Worm (Caenorhabditis elegans) whole organism, young adult: Measurements from ENCODE around the gene T24C4.5.

Source experiments
- C06A6.2 ChIP-seq: fragments of 200-800 bp; sonication (Bioruptor generic); conservative IDR thresholded peaks from 2 replicates; pipeline ENCODE4 v1.3.6; 2022; ENCODE audit warnings: missing genetic modification characterization, missing compliant biosample characterization
- D2030.7 ChIP-seq: fragments of 200-800 bp; sonication (Bioruptor generic); IDR thresholded peaks from 2 replicates; pipeline ENCODE4 v1.3.6; 2022; ENCODE audit warnings: missing genetic modification reagents, missing genetic modification characterization, missing compliant biosample characterization
- F23B12.7 ChIP-seq: sonication (generic microtip); optimal IDR thresholded peaks from 2 replicates; lab custom pipeline; 2017; ENCODE audit warnings: missing genetic modification characterization, mild to moderate bottlenecking, missing compliant biosample characterization, antibody characterized with exemption, moderate library complexity; ENCODE audit not compliant: insufficient read depth
- F49E8.2 ChIP-seq: sonication (generic microtip); optimal IDR thresholded peaks from 3 replicates; lab custom pipeline; 2017; ENCODE audit warnings: missing genetic modification characterization, mild to moderate bottlenecking, missing compliant biosample characterization, antibody characterized with exemption, moderate library complexity; ENCODE audit not compliant: insufficient read depth
- F55B11.4 ChIP-seq: sonication (generic microtip); optimal IDR thresholded peaks from 2 replicates; lab custom pipeline; 2016; ENCODE audit warnings: missing compliant biosample characterization, missing genetic modification characterization, borderline replicate concordance; ENCODE audit not compliant: insufficient read depth
- Y53F4B.3 ChIP-seq: fragments of 200-800 bp; sonication (Bioruptor generic); IDR thresholded peaks from 2 replicates; pipeline ENCODE4 v1.3.6; 2022; ENCODE audit warnings: missing genetic modification reagents, missing genetic modification characterization, missing compliant biosample characterization
- Y79H2A.3 ChIP-seq: fragments of 200-800 bp; sonication (Bioruptor generic); conservative IDR thresholded peaks from 2 replicates; pipeline ENCODE4 v1.3.6; 2022; ENCODE audit warnings: missing genetic modification reagents, missing genetic modification characterization, missing compliant biosample characterization
- akir-1 ChIP-seq: fragments of 200-800 bp; sonication (Bioruptor generic); optimal IDR thresholded peaks from 2 replicates; lab custom pipeline; 2018; ENCODE audit warnings: mild to moderate bottlenecking, missing genetic modification characterization, moderate library complexity, missing compliant biosample characterization
- aptf-2 ChIP-seq: fragments of 200-800 bp; sonication (Bioruptor generic); conservative IDR thresholded peaks from 2 replicates; pipeline ENCODE4 v1.3.6; 2022; ENCODE audit warnings: missing genetic modification reagents, missing genetic modification characterization, missing compliant biosample characterization
- aptf-3 ChIP-seq: fragments of 200-800 bp; sonication (Bioruptor generic); IDR thresholded peaks from 2 replicates; pipeline ENCODE4 v1.3.6; 2022; ENCODE audit warnings: missing genetic modification characterization, missing compliant biosample characterization
- atf-7 ChIP-seq: sonication (generic microtip); optimal IDR thresholded peaks from 2 replicates; lab custom pipeline; 2017; ENCODE audit warnings: mild to moderate bottlenecking, missing genetic modification characterization, missing compliant biosample characterization
- athp-1 ChIP-seq: sonication (generic microtip); optimal IDR thresholded peaks from 2 replicates; lab custom pipeline; 2017; ENCODE audit warnings: mild to moderate bottlenecking, missing genetic modification characterization, missing compliant biosample characterization
- attf-3 ChIP-seq: fragments of 200-800 bp; sonication (Bioruptor generic); conservative IDR thresholded peaks from 2 replicates; pipeline ENCODE4 v1.3.6; 2022; ENCODE audit warnings: missing genetic modification reagents, missing genetic modification characterization, missing compliant biosample characterization
- bed-1 ChIP-seq: fragments of 200-800 bp; sonication (Bioruptor generic); IDR thresholded peaks from 2 replicates; pipeline ENCODE4 v1.3.6; 2022; ENCODE audit warnings: missing genetic modification reagents, missing genetic modification characterization, missing compliant biosample characterization
- cebp-1 ChIP-seq, 2 experiments: fragments of 200-800 bp in 1 of 2; sonication (Bioruptor generic) in 1 of 2; sonication (generic microtip) in 1 of 2; IDR thresholded peaks in 1 of 2; optimal IDR thresholded peaks in 1 of 2; 2 replicates each; pipeline versions ENCODE4 v1.3.6 to Lab custom; 2017 to 2022; ENCODE audit warnings: missing compliant biosample characterization in 2 of 2, missing genetic modification characterization in 2 of 2, mild to moderate bottlenecking in 1 of 2, missing genetic modification reagents in 1 of 2, moderate library complexity in 1 of 2
- ceh-27 ChIP-seq: fragments of 200-800 bp; sonication (Bioruptor generic); optimal IDR thresholded peaks from 2 replicates; lab custom pipeline; 2018; ENCODE audit warnings: mild to moderate bottlenecking, missing genetic modification characterization, moderate library complexity, missing compliant biosample characterization
- chd-7 ChIP-seq: sonication (generic microtip); optimal IDR thresholded peaks from 2 replicates; lab custom pipeline; 2016; ENCODE audit warnings: mild to moderate bottlenecking, missing genetic modification characterization, moderate library complexity, missing compliant biosample characterization
- dpl-1 ChIP-seq: fragments of 150-350 bp; optimal IDR thresholded peaks from 2 replicates; lab custom pipeline; 2014; ENCODE audit warnings: missing biosample characterization, missing genetic modification reagents, missing genetic modification characterization
- efl-1 ChIP-seq: fragments of 150-350 bp; optimal IDR thresholded peaks from 2 replicates; lab custom pipeline; 2014; ENCODE audit warnings: missing biosample characterization, missing genetic modification reagents, missing genetic modification characterization
- egrh-3 ChIP-seq: fragments of 200-800 bp; sonication (Bioruptor generic); IDR thresholded peaks from 2 replicates; pipeline ENCODE4 v1.3.6; 2022; ENCODE audit warnings: missing genetic modification reagents, missing genetic modification characterization, missing compliant biosample characterization
- ekl-4 ChIP-seq: fragments of 200-800 bp; sonication (Bioruptor generic); IDR thresholded peaks from 2 replicates; pipeline ENCODE4 v1.3.6; 2022; ENCODE audit warnings: missing genetic modification reagents, missing genetic modification characterization, missing compliant biosample characterization
- fkh-3 ChIP-seq: sonication (generic microtip); optimal IDR thresholded peaks from 2 replicates; lab custom pipeline; 2016; ENCODE audit warnings: mild to moderate bottlenecking, missing genetic modification characterization, missing compliant biosample characterization
- hmg-1.2 ChIP-seq: fragments of 200-800 bp; sonication (Bioruptor generic); IDR thresholded peaks from 2 replicates; pipeline ENCODE4 v1.3.6; 2022; ENCODE audit warnings: missing genetic modification reagents, missing genetic modification characterization, missing compliant biosample characterization
- lag-1 ChIP-seq: fragments of 200-800 bp; sonication (Bioruptor generic); IDR thresholded peaks from 2 replicates; pipeline ENCODE4 v1.3.6; 2022; ENCODE audit warnings: missing genetic modification reagents, missing genetic modification characterization, missing compliant biosample characterization
- lin-26 ChIP-seq: fragments of 200-800 bp; sonication (Bioruptor generic); IDR thresholded peaks from 2 replicates; pipeline ENCODE4 v1.3.6; 2022; ENCODE audit warnings: missing genetic modification reagents, missing genetic modification characterization, missing compliant biosample characterization
- lin-35 ChIP-seq, 3 experiments: fragments of 150-350 bp in 2 of 3; sonication (generic microtip) in 1 of 3; optimal IDR thresholded peaks; 2 replicates each; lab custom pipeline; 2014 to 2018; ENCODE audit warnings: missing biosample characterization in 3 of 3, missing genetic modification characterization in 3 of 3, missing genetic modification reagents in 3 of 3
- lin-40 ChIP-seq: sonication (generic microtip); optimal IDR thresholded peaks from 2 replicates; lab custom pipeline; 2016; ENCODE audit warnings: missing genetic modification characterization, mild to moderate bottlenecking, missing compliant biosample characterization, missing genotype, missing genetic modification reagents
- lin-54 ChIP-seq: fragments of 200-800 bp; sonication (Bioruptor generic); optimal IDR thresholded peaks from 2 replicates; lab custom pipeline; 2018; ENCODE audit warnings: mild to moderate bottlenecking, missing genetic modification characterization, missing compliant biosample characterization
- madf-10 ChIP-seq: sonication (generic microtip); optimal IDR thresholded peaks from 2 replicates; lab custom pipeline; 2016; ENCODE audit warnings: mild to moderate bottlenecking, missing genetic modification characterization, missing compliant biosample characterization
- madf-3 ChIP-seq: fragments of 200-800 bp; sonication (Bioruptor generic); IDR thresholded peaks from 2 replicates; pipeline ENCODE4 v1.3.6; 2022; ENCODE audit warnings: missing genetic modification reagents, missing genetic modification characterization, missing compliant biosample characterization
- madf-6 ChIP-seq: fragments of 200-800 bp; sonication (Bioruptor generic); IDR thresholded peaks from 2 replicates; pipeline ENCODE4 v1.3.6; 2022; ENCODE audit warnings: missing genetic modification reagents, missing genetic modification characterization, missing compliant biosample characterization
- mcd-1 ChIP-seq: fragments of 200-800 bp; sonication (Bioruptor generic); IDR thresholded peaks from 2 replicates; pipeline ENCODE4 v1.3.6; 2022; ENCODE audit warnings: missing genetic modification reagents, missing genetic modification characterization, missing compliant biosample characterization
- nhr-27 ChIP-seq: fragments of 200-800 bp; sonication (Bioruptor generic); optimal IDR thresholded peaks from 2 replicates; lab custom pipeline; 2018; ENCODE audit warnings: mild to moderate bottlenecking, missing genetic modification characterization, moderate library complexity, missing compliant biosample characterization
- nhr-80 ChIP-seq: sonication (generic microtip); optimal IDR thresholded peaks from 2 replicates; lab custom pipeline; 2016; ENCODE audit warnings: missing genetic modification characterization, missing compliant biosample characterization
- repo-1 ChIP-seq: sonication (generic microtip); optimal IDR thresholded peaks from 2 replicates; lab custom pipeline; 2017; ENCODE audit warnings: mild to moderate bottlenecking, missing genetic modification characterization, missing compliant biosample characterization
- rpc-1 ChIP-seq, 2 experiments: fragments of 150-350 bp in 1 of 2; sonication (generic microtip) in 1 of 2; optimal IDR thresholded peaks; 2 replicates each; lab custom pipeline; 2014 to 2018; ENCODE audit warnings: missing biosample characterization in 1 of 2, missing genetic modification characterization in 1 of 2, missing genetic modification reagents in 1 of 2, missing genotype in 1 of 2
- sea-2 ChIP-seq: fragments of 200-800 bp; sonication (Bioruptor generic); IDR thresholded peaks from 2 replicates; pipeline ENCODE4 v1.3.6; 2022; ENCODE audit warnings: missing genetic modification characterization, missing compliant biosample characterization
- snpc-1.1 ChIP-seq: sonication (generic microtip); optimal IDR thresholded peaks from 2 replicates; lab custom pipeline; 2017; ENCODE audit warnings: missing genetic modification characterization, mild to moderate bottlenecking, missing compliant biosample characterization, antibody characterized with exemption, moderate library complexity, missing genotype, missing genetic modification reagents; ENCODE audit not compliant: insufficient read depth
- ztf-25 ChIP-seq: fragments of 200-800 bp; sonication (Bioruptor generic); IDR thresholded peaks from 2 replicates; pipeline ENCODE4 v1.3.6; 2022; ENCODE audit warnings: missing genetic modification reagents, missing genetic modification characterization, missing compliant biosample characterization
- ztf-26 ChIP-seq: sonication (generic microtip); optimal IDR thresholded peaks from 2 replicates; lab custom pipeline; 2017; ENCODE audit warnings: missing genetic modification characterization, missing compliant biosample characterization
- ztf-28 ChIP-seq: fragments of 200-800 bp; sonication (Bioruptor generic); IDR thresholded peaks from 2 replicates; pipeline ENCODE4 v1.3.6; 2022; ENCODE audit warnings: missing genetic modification reagents, missing genetic modification characterization, missing compliant biosample characterization

The T24C4.5 gene

ce11 chrIII:909540-909939 is 30.0 kb upstream of the T24C4.5 start, which contains the start of gene crls-1 (continued):
- TF ChIP-seq Y53F4B.3, result no peak
- TF ChIP-seq Y79H2A.3 (GFP tag; lab: Robert Waterston, UW), result no peak
- TF ChIP-seq lag-1 (GFP tag; lab: Robert Waterston, UW), result no peak

- TF ChIP-seq egrh-3 (no peak), cebp-1 (GFP tag; IDR thresholded peaks at IDR 0.05; lab: Robert Waterston, UW) (no peak), cebp-1 (tag; optimal IDR thresholded peaks at IDR 0.05; lab: Kevin White, UChicago) (peak; percentile 2), lin-26 (GFP tag; lab: Robert Waterston, UW) (no peak), hmg-1.2 (GFP tag; lab: Robert Waterston, UW) (peak; percentile 16; the same call in 1 of the 2 replicates), ztf-25 (no peak)
These were observed 28.5 kb upstream of the T24C4.5 start for ce11 chrIII:907990-908389.

DNA sequence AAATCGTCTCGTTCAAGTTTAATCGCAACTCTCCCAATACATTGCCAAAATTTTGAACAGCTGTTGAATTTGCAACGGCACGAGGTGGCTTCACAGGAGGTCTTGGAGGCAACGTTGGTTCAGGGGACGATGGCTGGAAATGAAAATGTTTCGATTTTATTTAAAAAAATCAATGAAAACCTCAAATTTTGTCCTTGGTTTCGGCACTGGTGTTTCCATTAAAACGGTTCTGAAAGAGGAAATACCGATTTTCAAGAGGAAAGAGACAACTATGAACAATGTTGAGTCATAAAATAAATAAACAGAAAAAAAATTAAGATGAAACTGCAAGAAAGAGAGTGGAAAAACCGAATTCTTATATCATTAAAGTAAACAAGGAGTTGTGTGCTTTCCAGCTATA is 27.8 kb upstream of the T24C4.5 start, which contains the start of gene F23H11.4:
TSS of gene F23H11.4 (minus strand) at position 229 of the 400 bp plus-strand sequence.
- TF ChIP-seq sea-2 (GFP tag; lab: Robert Waterston, UW) (no peak), ztf-26 (tag; lab: Kevin White, UChicago) (no peak), fkh-3 (tag; lab: Kevin White, UChicago) (no peak), madf-3 (GFP tag; lab: Robert Waterston, UW) (no peak), atf-7 (no peak), nhr-27 (tag; lab: Kevin White, UChicago) (no peak), bed-1 (no peak), F23B12.7 (no peak), aptf-2 (GFP tag; lab: Robert Waterston, UW) (no peak), dpl-1 (no peak), repo-1 (no peak), athp-1 (no peak), madf-10 (tag; lab: Kevin White, UChicago) (no peak), attf-3 (GFP tag; lab: Robert Waterston, UW) (no peak), rpc-1 (optimal IDR thresholded peaks at IDR 0.05; lab: Kevin White, UChicago) (no peak), rpc-1 (tag; optimal IDR thresholded peaks at IDR 0.05; lab: Kevin White, UChicago) (no peak), ztf-28 (no peak), snpc-1.1 (tag; lab: Kevin White, UChicago) (no peak), aptf-3 (no peak)
- TF ChIP-seq, all 124 proteins: peak for 0

- TF ChIP-seq akir-1 (GFP tag; lab: Kevin White, UChicago) (no peak), chd-7 (tag; lab: Kevin White, UChicago) (no peak), F55B11.4 (tag; lab: Kevin White, UChicago) (no peak), F49E8.2 (tag; lab: Kevin White, UChicago) (no peak), efl-1 (GFP tag; lab: Kevin White, UChicago) (peak; percentile 57), lin-54 (GFP tag; lab: Kevin White, UChicago) (peak; percentile 41), mcd-1 (GFP tag; lab: Robert Waterston, UW) (peak; percentile 85), lin-35 (GFP tag; optimal IDR thresholded peaks at IDR 0.05; lab: Kevin White, UChicago) (peak in 1 of 3 experiments; percentile 39), lin-40 (tag; lab: Kevin White, UChicago) (peak; percentile 25), athp-1 (peak; percentile 19), ekl-4 (GFP tag; lab: Robert Waterston, UW) (no peak), cebp-1 (GFP tag; IDR thresholded peaks at IDR 0.05; lab: Robert Waterston, UW) (no peak), cebp-1 (tag; optimal IDR thresholded peaks at IDR 0.05; lab: Kevin White, UChicago) (no peak), dpl-1 (peak; percentile 47), C06A6.2 (GFP tag; lab: Robert Waterston, UW) (no peak), attf-3 (GFP tag; lab: Robert Waterston, UW) (0 out of 2 replicates have a peak, but pooled peaks have one; percentile 8), D2030.7 (GFP tag; lab: Robert Waterston, UW) (peak; percentile 11; the same call in 1 of the 2 replicates), nhr-80 (peak; percentile 54), ztf-26 (tag; lab: Kevin White, UChicago) (peak; percentile 21), hmg-1.2 (GFP tag; lab: Robert Waterston, UW) (0 out of 2 replicates have a peak, but pooled peaks have one; percentile 8), madf-6 (peak; percentile 35; the same call in 1 of the 2 replicates), ceh-27 (GFP tag; lab: Kevin White, UChicago) (no peak)
These were observed 22.2 kb upstream of the T24C4.5 start for ce11 chrIII:901600-902250.
